Worm (Caenorhabditis elegans): ENCODE results near the gene W03G11.4.

DNA sequence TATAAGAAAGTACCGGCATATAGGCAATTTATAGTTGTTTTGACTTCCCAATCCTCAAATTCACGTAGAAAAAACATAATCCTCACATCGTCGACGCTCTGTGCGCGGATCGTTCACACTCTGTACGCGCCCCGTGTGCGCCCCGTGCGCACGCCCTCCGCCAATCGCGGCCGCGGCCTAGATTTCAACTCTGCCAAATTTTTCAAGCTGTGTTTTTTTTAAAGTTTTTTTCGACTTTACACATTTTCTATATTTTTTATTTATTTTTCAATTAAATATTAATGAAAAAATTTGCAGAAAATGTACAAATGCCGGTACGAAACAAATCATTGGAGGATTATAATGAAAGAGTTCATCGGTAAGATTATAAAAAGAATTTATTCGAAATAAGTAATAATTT is 30.2 kb upstream of the W03G11.4 start, which contains the start of gene T01H10.11:
- no peak for TF ChIP-seq F22D6.2 (tag; optimal IDR thresholded peaks at IDR 0.05)
- TF ChIP-seq attf-6 (GFP tag; IDR thresholded peaks at IDR 0.05) = no peak
- no peak for TF ChIP-seq athp-1 (tag; optimal IDR thresholded peaks at IDR 0.05)
- TF ChIP-seq cebp-2 (GFP tag; IDR thresholded peaks at IDR 0.05) = no peak
- no peak for TF ChIP-seq him-1 (tag; optimal IDR thresholded peaks at IDR 0.05)
- TF ChIP-seq bed-2 (GFP tag; IDR thresholded peaks at IDR 0.05) = no peak
- TF ChIP-seq rec-8 (tag; optimal IDR thresholded peaks at IDR 0.05) = no peak
- no peak for TF ChIP-seq tbp1 (GFP tag; optimal IDR thresholded peaks at IDR 0.05)
- TF ChIP-seq ztf-3 (GFP tag; optimal IDR thresholded peaks at IDR 0.05) = no peak
- TF ChIP-seq nhr-27 (tag; optimal IDR thresholded peaks at IDR 0.05) = no peak
